Fruit fly (Drosophila melanogaster): ENCODE results near the gene CG9588.

The CG9588 gene

DNA sequence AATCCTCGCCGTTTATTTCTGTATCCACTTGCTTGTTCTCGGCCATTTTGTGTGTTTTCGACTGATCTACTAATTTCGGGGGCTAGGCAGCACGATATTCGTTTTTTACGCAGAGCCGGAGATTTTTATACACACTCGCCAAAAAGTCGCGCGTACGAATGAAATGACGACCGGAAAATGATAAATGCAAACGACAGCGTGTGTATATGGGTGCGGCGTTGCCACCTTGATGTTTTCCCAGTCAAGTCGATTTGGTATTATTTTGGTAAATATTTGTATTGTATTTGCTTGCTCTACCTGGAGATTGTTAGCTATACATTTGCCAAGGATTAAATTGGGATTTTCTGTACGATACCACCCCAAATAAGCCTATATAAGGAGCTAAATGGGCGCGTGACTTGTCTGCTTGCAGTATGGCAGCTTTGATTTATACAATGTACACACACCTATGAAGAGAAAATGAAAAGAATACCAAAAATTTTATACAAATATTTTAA lies 30.6 kb downstream of the CG9588 start, which contains the start of gene sqd (continued):
- TF ChIP-seq sqz (GFP tag; optimal IDR thresholded peaks at IDR 0.05) = no peak
- peak; percentile 15 for TF ChIP-seq CG11723 (GFP tag; optimal IDR thresholded peaks at IDR 0.05)
- TF ChIP-seq CG14710 (tag; optimal IDR thresholded peaks at IDR 0.05) = peak; percentile 99
- TF ChIP-seq Dfd (GFP tag; optimal IDR thresholded peaks at IDR 0.05) = no peak
- TF ChIP-seq fd64A (GFP tag; optimal IDR thresholded peaks at IDR 0.05) = peak; percentile 11
- no peak for TF ChIP-seq CG1832 (GFP tag; optimal IDR thresholded peaks at IDR 0.05)
- no peak for TF ChIP-seq CG4282 (GFP tag; optimal IDR thresholded peaks at IDR 0.05)
- TF ChIP-seq CG18476 (GFP tag; optimal IDR thresholded peaks at IDR 0.05) = peak; percentile 6
- no peak for TF ChIP-seq yki (optimal IDR thresholded peaks at IDR 0.05)
- no peak for TF ChIP-seq sens-2 (GFP tag; IDR thresholded peaks at IDR 0.05)
- TF ChIP-seq Xbp1 (GFP tag; optimal IDR thresholded peaks at IDR 0.05) = peak; percentile 49
- peak; percentile 61 for TF ChIP-seq caup (GFP tag; optimal IDR thresholded peaks at IDR 0.05; ENCODE audit: severe bottlenecking)
- peak; percentile 35 for TF ChIP-seq her (GFP tag; optimal IDR thresholded peaks at IDR 0.05)
- TF ChIP-seq CG3847 (GFP tag; IDR thresholded peaks at IDR 0.05) = peak; percentile 72
- peak; percentile 55 for TF ChIP-seq BEAF-32 (GFP tag; optimal IDR thresholded peaks at IDR 0.05)
- TF ChIP-seq CG42726 (GFP tag; IDR thresholded peaks at IDR 0.05; ENCODE audit: partially characterized antibody) = no peak; the same call in 1 of the 2 replicates
- TF ChIP-seq CG6813 (GFP tag; optimal IDR thresholded peaks at IDR 0.05) = peak; percentile 58
- TF ChIP-seq CG5180 (GFP tag; optimal IDR thresholded peaks at IDR 0.05) = no peak
- TF ChIP-seq mirr (GFP tag; optimal IDR thresholded peaks at IDR 0.05) = no peak
- TF ChIP-seq CG34422 (GFP tag; IDR thresholded peaks at IDR 0.05) = peak; percentile 62; the same call in 2 of the 3 replicates
- no peak; the same call in 2 of the 3 replicates for TF ChIP-seq CG14050 (GFP tag; IDR thresholded peaks at IDR 0.05)
- peak; percentile 27 for TF ChIP-seq CG12236 (GFP tag; optimal IDR thresholded peaks at IDR 0.05)
- no peak for TF ChIP-seq Bdp1 (GFP tag; optimal IDR thresholded peaks at IDR 0.05)
- TF ChIP-seq Sry-δ (GFP tag; optimal IDR thresholded peaks at IDR 0.05) = peak; percentile 47
- peak; percentile 32 for TF ChIP-seq Vsx1 (GFP tag; optimal IDR thresholded peaks at IDR 0.05)
- TF ChIP-seq Ssrp (tag; optimal IDR thresholded peaks at IDR 0.05) = no peak
- TF ChIP-seq cato (GFP tag; optimal IDR thresholded peaks at IDR 0.05; ENCODE audit: borderline replicate concordance) = peak; percentile 34
- TF ChIP-seq pfk (GFP tag; optimal IDR thresholded peaks at IDR 0.05) = peak; percentile 28
- TF ChIP-seq Usf (GFP tag; optimal IDR thresholded peaks at IDR 0.05) = no peak
- TF ChIP-seq ftz-f1 (GFP tag; optimal IDR thresholded peaks at IDR 0.05) = no peak
- TF ChIP-seq Hand (GFP tag; optimal IDR thresholded peaks at IDR 0.05) = no peak
- TF ChIP-seq zfh2 (GFP tag; optimal IDR thresholded peaks at IDR 0.05) = peak; percentile 20
- no peak for TF ChIP-seq pnt (GFP tag; optimal IDR thresholded peaks at IDR 0.05)
- no peak for TF ChIP-seq CG1024 (GFP tag; IDR thresholded peaks at IDR 0.05)
- TF ChIP-seq NFAT (GFP tag; IDR thresholded peaks at IDR 0.05) = no peak
- peak; percentile 65; the same call in 1 of the 3 replicates for TF ChIP-seq ci (GFP tag; IDR thresholded peaks at IDR 0.05)
- no peak for TF ChIP-seq D19A (tag; optimal IDR thresholded peaks at IDR 0.05)
- peak; percentile 25 for TF ChIP-seq Mad (GFP tag; optimal IDR thresholded peaks at IDR 0.05)
- peak; percentile 56 for TF ChIP-seq gfzf (GFP tag; optimal IDR thresholded peaks at IDR 0.05)
- TF ChIP-seq chn (GFP tag; optimal IDR thresholded peaks at IDR 0.05) = peak; percentile 66
- TF ChIP-seq Scr (GFP tag; IDR thresholded peaks at IDR 0.05; ENCODE audit: partially characterized antibody) = peak; percentile 30; the same call in 1 of the 2 replicates
- peak; percentile 44; the same call in 1 of the 2 replicates for TF ChIP-seq E2f1 (GFP tag; IDR thresholded peaks at IDR 0.05)
- TF ChIP-seq CG8924 (tag; optimal IDR thresholded peaks at IDR 0.05) = peak; percentile 36
- TF ChIP-seq Sox100B (GFP tag; optimal IDR thresholded peaks at IDR 0.05) = peak; percentile 32
- TF ChIP-seq gem (tag; optimal IDR thresholded peaks at IDR 0.05) = peak; percentile 36
- peak; percentile 62 for TF ChIP-seq Mes4 (GFP tag; optimal IDR thresholded peaks at IDR 0.05)
- peak; percentile 68 for TF ChIP-seq CG9797 (GFP tag; optimal IDR thresholded peaks at IDR 0.05)
- no peak for TF ChIP-seq Hmx (GFP tag; optimal IDR thresholded peaks at IDR 0.05)
- TF ChIP-seq HLH4C (GFP tag; IDR thresholded peaks at IDR 0.05; ENCODE audit: partially characterized antibody) = no peak
- peak; percentile 52 for TF ChIP-seq CG32532 (GFP tag; IDR thresholded peaks at IDR 0.05)
